Worm (Caenorhabditis elegans): ENCODE data around the gene Y54F10BM.23.

ce11 chrIII:2304867-2305266 lies 25.5 kb upstream of the Y54F10BM.23 start, which contains the start of gene Y54F10BM.9:
- no peak for TF ChIP-seq tra-4 (tag; optimal IDR thresholded peaks at IDR 0.05)
- no peak for TF ChIP-seq ets-7 (tag; optimal IDR thresholded peaks at IDR 0.05)
- no peak for TF ChIP-seq ama-1 (optimal IDR thresholded peaks at IDR 0.05)

Measured in whole organism, early embryonic.